ENCODE assay signal across 4 worm cellular contexts in genomic region chrX:12664987-12665451, ce11.
TF ChIP-seq lines count a peak whose summit lies in the region.

No protein-coding gene starts in this region.

TF ChIP-seq in whole organism, L2 larva, 48 proteins besides CTCF, POLR2A, EP300 and RAD21 (continues in another document):
- TF ChIP-seq F13H6.1 (tag; optimal IDR thresholded peaks at IDR 0.05; lab: Kevin White, UChicago), result peak; percentile 81
- TF ChIP-seq C34F6.9 (tag; optimal IDR thresholded peaks at IDR 0.05; lab: Kevin White, UChicago), result peak; percentile 19
- TF ChIP-seq nhr-237 (tag; optimal IDR thresholded peaks at IDR 0.05; lab: Kevin White, UChicago), result no peak
- TF ChIP-seq skn-1 (tag; optimal IDR thresholded peaks at IDR 0.05; lab: Kevin White, UChicago), result no peak
- no peak for TF ChIP-seq ceh-82 (tag; optimal IDR thresholded peaks at IDR 0.05; lab: Kevin White, UChicago)
- TF ChIP-seq nhr-77 (tag; optimal IDR thresholded peaks at IDR 0.05; lab: Kevin White, UChicago), result no peak
- peak; percentile 48 for TF ChIP-seq gmeb-1 (tag; optimal IDR thresholded peaks at IDR 0.05; lab: Kevin White, UChicago)
- peak; percentile 88 for TF ChIP-seq sma-9 (GFP tag; optimal IDR thresholded peaks at IDR 0.05; lab: Kevin White, UChicago)
- TF ChIP-seq sma-9 (tag; optimal IDR thresholded peaks at IDR 0.05; lab: Kevin White, UChicago), result no peak
- TF ChIP-seq ama-1 (optimal IDR thresholded peaks at IDR 0.05; lab: Kevin White, UChicago), result peak; percentile 74
- no peak for TF ChIP-seq aly-2 (tag; optimal IDR thresholded peaks at IDR 0.05; lab: Kevin White, UChicago)
- peak; percentile 35 for TF ChIP-seq egl-27 (tag; optimal IDR thresholded peaks at IDR 0.05; lab: Kevin White, UChicago)
- TF ChIP-seq nhr-23 (tag; optimal IDR thresholded peaks at IDR 0.05; lab: Kevin White, UChicago), result no peak
- no peak for TF ChIP-seq elt-1 (tag; optimal IDR thresholded peaks at IDR 0.05; lab: Kevin White, UChicago)
- TF ChIP-seq snpc-4 (tag; optimal IDR thresholded peaks at IDR 0.05; lab: Kevin White, UChicago), result peak; percentile 50
- no peak for TF ChIP-seq ztf-1 (GFP tag; conservative IDR thresholded peaks at IDR 0.05; lab: Robert Waterston, UW)
- TF ChIP-seq nhr-12 (tag; optimal IDR thresholded peaks at IDR 0.05; lab: Kevin White, UChicago), result no peak
- no peak for TF ChIP-seq lin-39 (tag; optimal IDR thresholded peaks at IDR 0.05; lab: Kevin White, UChicago)
- TF ChIP-seq mbf-1 (tag; optimal IDR thresholded peaks at IDR 0.05; lab: Kevin White, UChicago), result no peak
- TF ChIP-seq nhr-11 (tag; optimal IDR thresholded peaks at IDR 0.05; lab: Kevin White, UChicago), result peak; percentile 10
- TF ChIP-seq mdl-1 (tag; optimal IDR thresholded peaks at IDR 0.05; lab: Kevin White, UChicago), result peak; percentile 11 to 48
- peak; percentile 67 for TF ChIP-seq sma-3 (GFP tag; optimal IDR thresholded peaks at IDR 0.05; lab: Kevin White, UChicago)
- TF ChIP-seq Y55F3AM.14 (GFP tag; optimal IDR thresholded peaks at IDR 0.05; lab: Kevin White, UChicago), result peak; percentile 84
- TF ChIP-seq nhr-129 (tag; optimal IDR thresholded peaks at IDR 0.05; lab: Kevin White, UChicago), result peak; percentile 88

TF ChIP-seq in whole organism, L4 larva, 104 proteins besides CTCF, POLR2A, EP300 and RAD21 (continues in another document):
- TF ChIP-seq rbr-2 (tag; optimal IDR thresholded peaks at IDR 0.05; lab: Kevin White, UChicago) (peak; percentile 86), tag-97 (GFP tag; IDR thresholded peaks at IDR 0.05; lab: Robert Waterston, UW) (0 out of 2 replicates have a peak, but pooled peaks have one; percentile 45), T26A8.4 (GFP tag; IDR thresholded peaks at IDR 0.05; lab: Robert Waterston, UW) (peak; percentile 94), F26F4.8 (GFP tag; conservative IDR thresholded peaks at IDR 0.05; lab: Robert Waterston, UW) (peak; percentile 86), dve-1 (tag; optimal IDR thresholded peaks at IDR 0.05; lab: Kevin White, UChicago; ENCODE audit: insufficient read depth) (peak; percentile 69), daf-19 (GFP tag; conservative IDR thresholded peaks at IDR 0.05; lab: Robert Waterston, UW) (peak; percentile 91), vab-7 (GFP tag; IDR thresholded peaks at IDR 0.05; lab: Robert Waterston, UW) (peak; percentile 95), Y48G9A.11 (GFP tag; IDR thresholded peaks at IDR 0.05; lab: Robert Waterston, UW) (peak; percentile 77), hlh-30 (tag; optimal IDR thresholded peaks at IDR 0.05; lab: Kevin White, UChicago; ENCODE audit: insufficient read depth) (peak; percentile 86), R02D3.7 (tag; optimal IDR thresholded peaks at IDR 0.05; lab: Kevin White, UChicago) (no peak), lin-13 (GFP tag; optimal IDR thresholded peaks at IDR 0.05; lab: Kevin White, UChicago) (peak; percentile 20), F44E2.7 (GFP tag; IDR thresholded peaks at IDR 0.05; lab: Robert Waterston, UW) (peak; percentile 95), madf-5 (GFP tag; IDR thresholded peaks at IDR 0.05; lab: Robert Waterston, UW) (peak; percentile 83), egl-43 (GFP tag; IDR thresholded peaks at IDR 0.05; lab: Robert Waterston, UW) (peak; percentile 99), unc-130 (GFP tag; optimal IDR thresholded peaks at IDR 0.05; lab: Kevin White, UChicago) (peak; percentile 56), cey-2 (tag; optimal IDR thresholded peaks at IDR 0.05; lab: Kevin White, UChicago; ENCODE audit: borderline replicate concordance, insufficient read depth) (no peak), lin-29 (GFP tag; IDR thresholded peaks at IDR 0.05; lab: Robert Waterston, UW) (peak; percentile 73), lin-15B (tag; optimal IDR thresholded peaks at IDR 0.05; lab: Kevin White, UChicago) (no peak), fkh-10 (GFP tag; optimal IDR thresholded peaks at IDR 0.05; lab: Kevin White, UChicago) (no peak), jun-1 (tag; optimal IDR thresholded peaks at IDR 0.05; lab: Kevin White, UChicago) (no peak), ceh-28 (tag; optimal IDR thresholded peaks at IDR 0.05; lab: Kevin White, UChicago) (no peak), hlh-11 (tag; optimal IDR thresholded peaks at IDR 0.05; lab: Kevin White, UChicago) (peak; percentile 77), nhr-237 (tag; optimal IDR thresholded peaks at IDR 0.05; lab: Kevin White, UChicago) (no peak)

TF ChIP-seq in whole organism, late embryonic, 69 proteins besides CTCF, POLR2A, EP300 and RAD21 (continues in another document):
- TF ChIP-seq fkh-10 (GFP tag; optimal IDR thresholded peaks at IDR 0.05; lab: Kevin White, UChicago) (peak; percentile 69), K02D7.2 (tag; optimal IDR thresholded peaks at IDR 0.05; lab: Kevin White, UChicago) (peak; percentile 87), unc-3 (GFP tag; conservative IDR thresholded peaks at IDR 0.05; lab: Robert Waterston, UW) (peak; percentile 96), unc-3 (tag; optimal IDR thresholded peaks at IDR 0.05; lab: Kevin White, UChicago) (peak; percentile 92), ceh-19 (GFP tag; optimal IDR thresholded peaks at IDR 0.05; lab: Kevin White, UChicago) (peak; percentile 93), lin-11 (tag; optimal IDR thresholded peaks at IDR 0.05; lab: Kevin White, UChicago) (peak; percentile 81), C38D4.7 (GFP tag; optimal IDR thresholded peaks at IDR 0.05; lab: Kevin White, UChicago) (peak; percentile 89), npax-4 (tag; optimal IDR thresholded peaks at IDR 0.05; lab: Kevin White, UChicago) (peak; percentile 84), dmd-4 (tag; optimal IDR thresholded peaks at IDR 0.05; lab: Kevin White, UChicago; ENCODE audit: borderline replicate concordance) (peak; percentile 92), pag-3 (tag; optimal IDR thresholded peaks at IDR 0.05; lab: Kevin White, UChicago; ENCODE audit: borderline replicate concordance) (peak; percentile 62), ref-2 (tag; optimal IDR thresholded peaks at IDR 0.05; lab: Kevin White, UChicago) (peak; percentile 96), Y22D7AL.16 (tag; optimal IDR thresholded peaks at IDR 0.05; lab: Kevin White, UChicago) (peak; percentile 91), syd-9 (tag; optimal IDR thresholded peaks at IDR 0.05; lab: Kevin White, UChicago) (peak; percentile 92), ceh-22 (tag; optimal IDR thresholded peaks at IDR 0.05; lab: Kevin White, UChicago) (no peak), ets-4 (tag; optimal IDR thresholded peaks at IDR 0.05; lab: Kevin White, UChicago) (peak; percentile 71), hlh-8 (tag; optimal IDR thresholded peaks at IDR 0.05; lab: Kevin White, UChicago) (peak; percentile 85), mec-3 (tag; optimal IDR thresholded peaks at IDR 0.05; lab: Kevin White, UChicago; ENCODE audit: borderline replicate concordance) (peak; percentile 81), madf-2 (tag; optimal IDR thresholded peaks at IDR 0.05; lab: Kevin White, UChicago) (peak; percentile 93), tbx-7 (tag; optimal IDR thresholded peaks at IDR 0.05; lab: Kevin White, UChicago) (peak; percentile 42), ceh-14 (tag; optimal IDR thresholded peaks at IDR 0.05; lab: Kevin White, UChicago) (peak; percentile 93), ahr-1 (tag; optimal IDR thresholded peaks at IDR 0.05; lab: Kevin White, UChicago) (peak; percentile 94), ceh-48 (tag; optimal IDR thresholded peaks at IDR 0.05; lab: Kevin White, UChicago) (peak; percentile 84), pqm-1 (tag; optimal IDR thresholded peaks at IDR 0.05; lab: Kevin White, UChicago) (peak; percentile 74), elt-2 (tag; optimal IDR thresholded peaks at IDR 0.05; lab: Kevin White, UChicago) (peak; percentile 92), che-1 (tag; optimal IDR thresholded peaks at IDR 0.05; lab: Kevin White, UChicago) (peak; percentile 92)

TF ChIP-seq in whole organism, mixed stage, embryonic, 35 proteins besides CTCF, POLR2A, EP300 and RAD21 (continues in another document):
- peak; percentile 89 for TF ChIP-seq sem-2 (GFP tag; optimal IDR thresholded peaks at IDR 0.05; lab: Kevin White, UChicago)
- peak; percentile 95 for TF ChIP-seq M03D4.4 (tag; optimal IDR thresholded peaks at IDR 0.05; lab: Kevin White, UChicago)
- TF ChIP-seq sptf-1 (tag; optimal IDR thresholded peaks at IDR 0.05; lab: Kevin White, UChicago), result peak; percentile 96
- peak; percentile 80 for TF ChIP-seq ces-1 (GFP tag; optimal IDR thresholded peaks at IDR 0.05; lab: Kevin White, UChicago)
- peak; percentile 93 for TF ChIP-seq ham-2 (GFP tag; optimal IDR thresholded peaks at IDR 0.05; lab: Kevin White, UChicago)
- peak; percentile 19 for TF ChIP-seq mab-5 (tag; optimal IDR thresholded peaks at IDR 0.05; lab: Kevin White, UChicago)
- TF ChIP-seq ztf-11 (tag; optimal IDR thresholded peaks at IDR 0.05; lab: Kevin White, UChicago), result peak; percentile 69
- peak; percentile 14 for TF ChIP-seq nhr-2 (tag; optimal IDR thresholded peaks at IDR 0.05; lab: Kevin White, UChicago)
- peak; percentile 97 for TF ChIP-seq mls-2 (tag; optimal IDR thresholded peaks at IDR 0.05; lab: Kevin White, UChicago)
- no peak for TF ChIP-seq nhr-76 (tag; optimal IDR thresholded peaks at IDR 0.05; lab: Kevin White, UChicago)
- TF ChIP-seq nhr-12 (tag; optimal IDR thresholded peaks at IDR 0.05; lab: Kevin White, UChicago), result no peak
- peak; percentile 95 for TF ChIP-seq cnd-1 (tag; optimal IDR thresholded peaks at IDR 0.05; lab: Kevin White, UChicago)
- peak; percentile 10 for TF ChIP-seq elt-1 (tag; optimal IDR thresholded peaks at IDR 0.05; lab: Kevin White, UChicago; ENCODE audit: borderline replicate concordance, insufficient read depth)
- peak; percentile 26 for TF ChIP-seq ceh-39 (tag; optimal IDR thresholded peaks at IDR 0.05; lab: Kevin White, UChicago)
- peak; percentile 57 for TF ChIP-seq lin-13 (tag; optimal IDR thresholded peaks at IDR 0.05; lab: Kevin White, UChicago)
- TF ChIP-seq tbx-8 (GFP tag; optimal IDR thresholded peaks at IDR 0.05; lab: Kevin White, UChicago), result peak; percentile 86
- TF ChIP-seq mep-1 (tag; optimal IDR thresholded peaks at IDR 0.05; lab: Kevin White, UChicago), result peak; percentile 83
- TF ChIP-seq unc-62 (GFP tag; optimal IDR thresholded peaks at IDR 0.05; lab: Kevin White, UChicago), result peak; percentile 22
- peak; percentile 60 for TF ChIP-seq nhr-28 (tag; optimal IDR thresholded peaks at IDR 0.05; lab: Kevin White, UChicago)
- peak; percentile 93 for TF ChIP-seq unc-120 (tag; optimal IDR thresholded peaks at IDR 0.05; lab: Kevin White, UChicago; ENCODE audit: poor library complexity, severe bottlenecking)
- TF ChIP-seq pha-4 (tag; optimal IDR thresholded peaks at IDR 0.05; lab: Kevin White, UChicago), result peak; percentile 71
- TF ChIP-seq blmp-1 (tag; optimal IDR thresholded peaks at IDR 0.05; lab: Kevin White, UChicago), result no peak
- no peak for TF ChIP-seq snpc-4 (tag; optimal IDR thresholded peaks at IDR 0.05; lab: Kevin White, UChicago)
- peak; percentile 96 for TF ChIP-seq ceh-83 (GFP tag; optimal IDR thresholded peaks at IDR 0.05; lab: Kevin White, UChicago)
- TF ChIP-seq elt-3 (tag; optimal IDR thresholded peaks at IDR 0.05; lab: Kevin White, UChicago), result peak; percentile 7
- no peak for TF ChIP-seq nhr-237 (tag; optimal IDR thresholded peaks at IDR 0.05; lab: Kevin White, UChicago)
- peak; percentile 85 for TF ChIP-seq flh-1 (GFP tag; optimal IDR thresholded peaks at IDR 0.05; lab: Kevin White, UChicago)
- peak; percentile 72 for TF ChIP-seq unc-39 (tag; optimal IDR thresholded peaks at IDR 0.05; lab: Kevin White, UChicago)
